Worm (Caenorhabditis elegans) whole organism, early embryonic: ENCODE results near the gene B0462.5.

ENCODE experiments used
- B0310.2 ChIP-seq: sonication (generic microtip); optimal IDR thresholded peaks from 2 replicates; lab custom pipeline; 2016; ENCODE audit warnings: mild to moderate bottlenecking, missing genetic modification characterization, missing compliant biosample characterization
- F13C5.2 ChIP-seq: sonication (generic microtip); optimal IDR thresholded peaks from 2 replicates; lab custom pipeline; 2017; ENCODE audit warnings: mild to moderate bottlenecking, missing genetic modification characterization, inconsistent platforms, missing compliant biosample characterization
- aly-1 ChIP-seq: sonication (generic microtip); optimal IDR thresholded peaks from 2 replicates; lab custom pipeline; 2016; ENCODE audit warnings: missing genetic modification characterization, missing compliant biosample characterization
- ama-1 ChIP-seq: fragments of 150-350 bp; optimal IDR thresholded peaks from 2 replicates; lab custom pipeline; 2014
- ceh-13 ChIP-seq: fragments of 200-800 bp; sonication (Bioruptor generic); optimal IDR thresholded peaks from 2 replicates; lab custom pipeline; 2018; ENCODE audit warnings: mild to moderate bottlenecking, missing genetic modification characterization, missing compliant biosample characterization
- ceh-36 ChIP-seq: sonication (generic microtip); optimal IDR thresholded peaks from 2 replicates; lab custom pipeline; 2016; ENCODE audit warnings: missing genetic modification characterization, inconsistent platforms, missing compliant biosample characterization
- ets-7 ChIP-seq: sonication (generic microtip); optimal IDR thresholded peaks from 2 replicates; lab custom pipeline; 2016; ENCODE audit warnings: missing genotype, missing genetic modification characterization, missing compliant biosample characterization
- flt-1 ChIP-seq: fragments of 200-800 bp; sonication (Bioruptor generic); IDR thresholded peaks from 2 replicates; pipeline ENCODE4 v1.3.6; 2022; ENCODE audit warnings: missing genetic modification characterization, missing compliant biosample characterization
- hmbx-1 ChIP-seq: sonication (generic microtip); optimal IDR thresholded peaks from 2 replicates; lab custom pipeline; 2016; ENCODE audit warnings: mild to moderate bottlenecking, missing genetic modification characterization, missing compliant biosample characterization
- hmg-4 ChIP-seq: fragments of 200-800 bp; sonication (Bioruptor generic); optimal IDR thresholded peaks from 2 replicates; lab custom pipeline; 2018; ENCODE audit warnings: mild to moderate bottlenecking, missing genetic modification characterization, missing compliant biosample characterization
- hnd-1 ChIP-seq: sonication (generic microtip); optimal IDR thresholded peaks from 2 replicates; lab custom pipeline; 2016; ENCODE audit warnings: missing genetic modification characterization, missing compliant biosample characterization
- pes-1 ChIP-seq: fragments of 200-800 bp; sonication (Bioruptor generic); IDR thresholded peaks from 2 replicates; pipeline ENCODE4 v1.3.6; 2022; ENCODE audit warnings: missing genetic modification reagents, missing genetic modification characterization, missing compliant biosample characterization
- scrt-1 ChIP-seq: fragments of 200-800 bp; sonication (Bioruptor generic); IDR thresholded peaks from 2 replicates; pipeline ENCODE4 v1.3.6; 2022; ENCODE audit warnings: missing genetic modification characterization, missing compliant biosample characterization
- sea-1 ChIP-seq: fragments of 200-800 bp; sonication (Bioruptor generic); conservative IDR thresholded peaks from 2 replicates; pipeline ENCODE4 v1.3.6; 2022; ENCODE audit warnings: missing genetic modification characterization, missing compliant biosample characterization
- tbx-11 ChIP-seq: fragments of 200-800 bp; sonication (Bioruptor generic); IDR thresholded peaks from 2 replicates; pipeline ENCODE4 v1.3.6; 2022; ENCODE audit warnings: missing genetic modification characterization, missing compliant biosample characterization
- tbx-37 ChIP-seq: fragments of 200-800 bp; sonication (Bioruptor generic); conservative IDR thresholded peaks from 2 replicates; pipeline ENCODE4 v1.3.6; 2022; ENCODE audit warnings: missing genetic modification reagents, missing genetic modification characterization, missing compliant biosample characterization
- tra-4 ChIP-seq: sonication (generic microtip); optimal IDR thresholded peaks from 2 replicates; lab custom pipeline; 2017; ENCODE audit warnings: missing genetic modification characterization, missing compliant biosample characterization

B0462.5 gene

ce11 chrV:18355742-18356141 lies 32.6 kb upstream of the B0462.5 start, which contains the start of gene C08E8.2:
Gene C08E8.2 (minus strand): TSS chrV:18355842.
- TF ChIP-seq ets-7 (tag; lab: Kevin White, UChicago), result no peak

DNA sequence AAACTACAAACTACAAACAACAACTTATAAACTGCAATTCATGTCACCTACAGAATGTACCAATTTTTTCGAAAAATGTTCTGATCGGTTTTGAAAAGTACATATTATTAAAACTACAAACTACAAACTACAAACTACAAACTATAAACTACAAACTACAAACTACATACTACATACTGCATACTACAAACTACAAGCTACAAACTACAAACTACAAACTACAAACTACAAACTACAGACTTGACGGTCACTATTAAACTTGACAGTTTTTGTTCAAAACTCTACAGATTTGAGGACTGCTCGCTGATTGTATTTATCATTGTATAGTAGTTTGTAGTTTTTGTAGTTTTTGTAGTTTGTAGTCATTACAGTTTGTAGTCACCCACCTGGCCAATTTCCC lies 31.2 kb upstream of the B0462.5 start:
- no peak for TF ChIP-seq tra-4
- TF ChIP-seq ceh-13 (GFP tag; lab: Kevin White, UChicago), result no peak
- no peak for TF ChIP-seq tbx-37 (GFP tag; lab: Robert Waterston, UW)
- TF ChIP-seq B0310.2, result no peak
- TF ChIP-seq hmbx-1 (tag; lab: Kevin White, UChicago), result no peak
- no peak for TF ChIP-seq hnd-1 (tag; lab: Kevin White, UChicago)
- no peak for TF ChIP-seq ets-7 (tag; lab: Kevin White, UChicago)
- TF ChIP-seq aly-1 (tag; lab: Kevin White, UChicago), result no peak
- TF ChIP-seq hmg-4 (GFP tag; lab: Kevin White, UChicago), result no peak
- TF ChIP-seq pes-1 (GFP tag; lab: Robert Waterston, UW), result no peak

DNA sequence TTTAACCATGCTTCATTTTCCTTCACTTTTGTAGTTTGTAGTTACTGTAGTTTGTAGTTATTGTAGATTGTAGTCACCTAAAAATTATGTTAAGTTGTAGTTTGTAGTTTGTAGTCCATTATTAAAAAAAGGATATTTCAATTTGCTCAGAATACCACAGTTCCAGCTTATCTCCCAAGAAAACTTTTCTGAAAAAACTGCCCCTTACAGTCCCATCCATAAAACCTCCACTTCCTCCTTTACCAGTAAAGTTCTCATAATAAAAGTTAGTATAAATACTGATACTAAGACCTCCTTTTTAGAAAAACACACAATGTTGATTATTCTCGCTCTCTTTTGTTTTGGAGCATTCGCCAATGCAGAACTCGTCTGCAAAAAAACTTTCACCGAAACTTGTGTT lies 27.6 kb upstream of the B0462.5 start, which contains the start of gene C08E8.11:
TSS of gene C08E8.11 (plus strand) at position 301 of the 400 bp plus-strand sequence.
- TF ChIP-seq flt-1 (GFP tag; lab: Robert Waterston, UW) (no peak), sea-1 (GFP tag; lab: Robert Waterston, UW) (no peak), pes-1 (GFP tag; lab: Robert Waterston, UW) (no peak), tra-4 (no peak), aly-1 (tag; lab: Kevin White, UChicago) (no peak), scrt-1 (no peak), tbx-11 (GFP tag; lab: Robert Waterston, UW) (no peak), F13C5.2 (tag; lab: Kevin White, UChicago) (no peak)

ce11 chrV:18350046-18350445 lies 26.9 kb upstream of the B0462.5 start, which contains the start of gene C08E8.3:
Gene C08E8.3 (plus strand): TSS chrV:18350129.
- TF ChIP-seq hmg-4 (GFP tag; lab: Kevin White, UChicago), result no peak
- no peak for TF ChIP-seq ets-7 (tag; lab: Kevin White, UChicago)
- TF ChIP-seq ama-1 (lab: Kevin White, UChicago), result no peak
- TF ChIP-seq hnd-1 (tag; lab: Kevin White, UChicago), result no peak
- no peak for TF ChIP-seq ceh-13 (GFP tag; lab: Kevin White, UChicago)
- TF ChIP-seq B0310.2, result no peak
- TF ChIP-seq pes-1 (GFP tag; lab: Robert Waterston, UW), result no peak
- no peak for TF ChIP-seq scrt-1

ce11 chrV:18346080-18346479 lies 22.9 kb upstream of the B0462.5 start:
- TF ChIP-seq hmg-4 (GFP tag; lab: Kevin White, UChicago), result no peak
- no peak for TF ChIP-seq ama-1 (lab: Kevin White, UChicago)
- TF ChIP-seq tbx-11 (GFP tag; lab: Robert Waterston, UW), result no peak
- TF ChIP-seq aly-1 (tag; lab: Kevin White, UChicago), result no peak
- TF ChIP-seq ceh-36, result no peak
- no peak for TF ChIP-seq ceh-13 (GFP tag; lab: Kevin White, UChicago)
- no peak for TF ChIP-seq ets-7 (tag; lab: Kevin White, UChicago)
- no peak for TF ChIP-seq hmbx-1 (tag; lab: Kevin White, UChicago)
- no peak for TF ChIP-seq F13C5.2 (tag; lab: Kevin White, UChicago)
- no peak for TF ChIP-seq tra-4

- TF ChIP-seq pes-1 (GFP tag; lab: Robert Waterston, UW), result no peak
- TF ChIP-seq ceh-13 (GFP tag; lab: Kevin White, UChicago), result no peak
- no peak for TF ChIP-seq tra-4
- no peak for TF ChIP-seq F13C5.2 (tag; lab: Kevin White, UChicago)
- no peak for TF ChIP-seq ets-7 (tag; lab: Kevin White, UChicago)
- no peak for TF ChIP-seq ceh-36
- no peak for TF ChIP-seq hmg-4 (GFP tag; lab: Kevin White, UChicago)
- TF ChIP-seq tbx-37 (GFP tag; lab: Robert Waterston, UW), result no peak
- no peak for TF ChIP-seq sea-1 (GFP tag; lab: Robert Waterston, UW)
- TF ChIP-seq flt-1 (GFP tag; lab: Robert Waterston, UW), result no peak
- TF ChIP-seq B0310.2, result no peak
- no peak for TF ChIP-seq scrt-1
- TF ChIP-seq aly-1 (tag; lab: Kevin White, UChicago), result no peak
- no peak for TF ChIP-seq tbx-11 (GFP tag; lab: Robert Waterston, UW)
- no peak for TF ChIP-seq hmbx-1 (tag; lab: Kevin White, UChicago)
- TF ChIP-seq ama-1 (lab: Kevin White, UChicago), result no peak
- no peak for TF ChIP-seq hnd-1 (tag; lab: Kevin White, UChicago)
These were observed 21.1 kb upstream of the B0462.5 start for ce11 chrV:18344194-18344593.

DNA sequence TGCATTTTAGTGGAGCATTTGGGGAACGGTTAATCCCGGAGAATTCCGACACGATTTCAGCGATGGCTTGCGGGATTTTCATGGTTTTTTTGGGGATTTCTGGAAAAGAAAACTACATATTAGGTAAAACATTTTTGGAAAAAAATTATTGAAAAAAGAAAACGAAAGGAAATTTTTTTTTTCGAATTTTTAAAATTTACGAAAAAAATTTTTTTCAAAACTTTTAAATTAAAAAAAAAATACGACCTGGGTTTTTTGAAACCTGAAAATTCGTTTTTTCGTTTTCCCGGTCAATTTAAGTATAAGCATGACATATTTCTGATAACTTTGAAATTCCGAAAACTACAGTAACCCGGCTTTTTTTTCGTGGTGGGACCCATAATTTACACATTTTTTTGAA lies 16.7 kb upstream of the B0462.5 start, which contains the start of gene C08E8.10:
TSS of gene C08E8.10 (minus strand) at position 101 of the 400 bp plus-strand sequence.
- TF ChIP-seq tbx-11 (GFP tag; lab: Robert Waterston, UW) (no peak), tbx-37 (GFP tag; lab: Robert Waterston, UW) (no peak), flt-1 (GFP tag; lab: Robert Waterston, UW) (no peak), ceh-36 (no peak), scrt-1 (no peak), hnd-1 (tag; lab: Kevin White, UChicago) (no peak), F13C5.2 (tag; lab: Kevin White, UChicago) (no peak)

DNA sequence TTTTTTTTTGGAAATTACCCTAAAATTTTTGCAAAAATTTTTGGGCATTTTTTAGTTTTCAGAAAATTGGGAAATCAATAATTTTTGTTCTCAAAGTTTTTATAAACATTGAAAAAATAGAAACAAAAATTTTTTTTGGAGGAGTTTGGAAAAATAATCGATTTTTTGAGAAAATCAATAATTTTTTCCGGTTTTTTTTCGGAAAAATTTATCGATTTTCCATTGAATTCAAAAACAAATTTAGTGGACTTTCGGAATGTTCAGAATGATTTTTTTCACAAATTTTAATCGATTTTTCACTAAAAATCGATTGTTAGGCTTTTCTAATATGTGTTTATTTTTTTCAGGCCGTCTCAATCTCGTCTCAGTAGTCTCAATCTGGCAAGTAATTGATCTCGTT lies 14.5 kb upstream of the B0462.5 start:
- TF ChIP-seq hnd-1 (tag; lab: Kevin White, UChicago), result no peak
- TF ChIP-seq sea-1 (GFP tag; lab: Robert Waterston, UW), result no peak
- TF ChIP-seq hmg-4 (GFP tag; lab: Kevin White, UChicago), result no peak
- no peak for TF ChIP-seq aly-1 (tag; lab: Kevin White, UChicago)
- TF ChIP-seq hmbx-1 (tag; lab: Kevin White, UChicago), result no peak
- TF ChIP-seq ceh-13 (GFP tag; lab: Kevin White, UChicago), result no peak
- TF ChIP-seq tbx-11 (GFP tag; lab: Robert Waterston, UW), result no peak
- TF ChIP-seq ceh-36, result no peak
- TF ChIP-seq ama-1 (lab: Kevin White, UChicago), result no peak
- TF ChIP-seq F13C5.2 (tag; lab: Kevin White, UChicago), result no peak
- no peak for TF ChIP-seq tbx-37 (GFP tag; lab: Robert Waterston, UW)
- no peak for TF ChIP-seq pes-1 (GFP tag; lab: Robert Waterston, UW)
- TF ChIP-seq scrt-1, result no peak
- no peak for TF ChIP-seq ets-7 (tag; lab: Kevin White, UChicago)
- no peak for TF ChIP-seq tra-4
